Worm (Caenorhabditis elegans) whole organism, young adult: Measurements from ENCODE around the gene cct-5.

Experiments used
- B0261.1 ChIP-seq: sonication (generic microtip); optimal IDR thresholded peaks from 2 replicates; lab custom pipeline; 2016; ENCODE audit warnings: mild to moderate bottlenecking, missing genetic modification characterization, moderate library complexity, missing compliant biosample characterization
- F10E7.11 ChIP-seq: sonication (generic microtip); optimal IDR thresholded peaks from 2 replicates; lab custom pipeline; 2017; ENCODE audit warnings: mild to moderate bottlenecking, missing genetic modification characterization, moderate library complexity, missing compliant biosample characterization
- F23B12.7 ChIP-seq: sonication (generic microtip); optimal IDR thresholded peaks from 2 replicates; lab custom pipeline; 2017; ENCODE audit warnings: missing genetic modification characterization, mild to moderate bottlenecking, missing compliant biosample characterization, antibody characterized with exemption, moderate library complexity; ENCODE audit not compliant: insufficient read depth
- F37B4.10 ChIP-seq: fragments of 200-800 bp; sonication (Bioruptor generic); IDR thresholded peaks from 2 replicates; pipeline ENCODE4 v1.3.6; 2022; ENCODE audit warnings: missing genetic modification characterization, missing compliant biosample characterization
- F49E8.2 ChIP-seq: sonication (generic microtip); optimal IDR thresholded peaks from 3 replicates; lab custom pipeline; 2017; ENCODE audit warnings: missing genetic modification characterization, mild to moderate bottlenecking, missing compliant biosample characterization, antibody characterized with exemption, moderate library complexity; ENCODE audit not compliant: insufficient read depth
- K12H6.12 ChIP-seq: fragments of 200-800 bp; sonication (Bioruptor generic); optimal IDR thresholded peaks from 2 replicates; lab custom pipeline; 2018; ENCODE audit warnings: mild to moderate bottlenecking, missing genetic modification characterization, missing compliant biosample characterization
- Y53G8AR.9 ChIP-seq: fragments of 200-800 bp; sonication (Bioruptor generic); conservative IDR thresholded peaks from 2 replicates; pipeline ENCODE4 v1.3.6; 2022; ENCODE audit warnings: missing genetic modification reagents, missing genetic modification characterization, missing compliant biosample characterization
- Y95B8A.8 ChIP-seq: fragments of 200-800 bp; sonication (Bioruptor generic); IDR thresholded peaks from 2 replicates; pipeline ENCODE4 v1.3.6; 2022; ENCODE audit warnings: missing genetic modification reagents, missing genetic modification characterization, missing compliant biosample characterization
- akir-1 ChIP-seq: fragments of 200-800 bp; sonication (Bioruptor generic); optimal IDR thresholded peaks from 2 replicates; lab custom pipeline; 2018; ENCODE audit warnings: mild to moderate bottlenecking, missing genetic modification characterization, moderate library complexity, missing compliant biosample characterization
- athp-1 ChIP-seq: sonication (generic microtip); optimal IDR thresholded peaks from 2 replicates; lab custom pipeline; 2017; ENCODE audit warnings: mild to moderate bottlenecking, missing genetic modification characterization, missing compliant biosample characterization
- bed-2 ChIP-seq: fragments of 200-800 bp; sonication (Bioruptor generic); IDR thresholded peaks from 2 replicates; pipeline ENCODE4 v1.3.6; 2022; ENCODE audit warnings: missing genetic modification reagents, missing genetic modification characterization, missing compliant biosample characterization
- ccch-3 ChIP-seq: fragments of 200-800 bp; sonication (Bioruptor generic); optimal IDR thresholded peaks from 2 replicates; lab custom pipeline; 2018; ENCODE audit warnings: mild to moderate bottlenecking, missing genetic modification characterization, missing compliant biosample characterization
- cebp-1 ChIP-seq, 2 experiments: fragments of 200-800 bp in 1 of 2; sonication (Bioruptor generic) in 1 of 2; sonication (generic microtip) in 1 of 2; IDR thresholded peaks in 1 of 2; optimal IDR thresholded peaks in 1 of 2; 2 replicates each; pipeline versions ENCODE4 v1.3.6 to Lab custom; 2017 to 2022; ENCODE audit warnings: missing compliant biosample characterization in 2 of 2, missing genetic modification characterization in 2 of 2, mild to moderate bottlenecking in 1 of 2, missing genetic modification reagents in 1 of 2, moderate library complexity in 1 of 2
- ceh-58 ChIP-seq: fragments of 200-800 bp; sonication (Bioruptor generic); IDR thresholded peaks from 2 replicates; pipeline ENCODE4 v1.3.6; 2022; ENCODE audit warnings: missing genetic modification characterization, missing compliant biosample characterization
- ceh-91 ChIP-seq: fragments of 200-800 bp; sonication (Bioruptor generic); IDR thresholded peaks from 2 replicates; pipeline ENCODE4 v1.3.6; 2022; ENCODE audit warnings: missing genetic modification reagents, missing genetic modification characterization, missing compliant biosample characterization
- dpl-1 ChIP-seq: fragments of 150-350 bp; optimal IDR thresholded peaks from 2 replicates; lab custom pipeline; 2014; ENCODE audit warnings: missing biosample characterization, missing genetic modification reagents, missing genetic modification characterization
- efl-1 ChIP-seq: fragments of 150-350 bp; optimal IDR thresholded peaks from 2 replicates; lab custom pipeline; 2014; ENCODE audit warnings: missing biosample characterization, missing genetic modification reagents, missing genetic modification characterization
- ekl-4 ChIP-seq: fragments of 200-800 bp; sonication (Bioruptor generic); IDR thresholded peaks from 2 replicates; pipeline ENCODE4 v1.3.6; 2022; ENCODE audit warnings: missing genetic modification reagents, missing genetic modification characterization, missing compliant biosample characterization
- hmg-20 ChIP-seq: fragments of 200-800 bp; sonication (Bioruptor generic); IDR thresholded peaks from 2 replicates; pipeline ENCODE4 v1.3.6; 2022; ENCODE audit warnings: missing genetic modification reagents, missing genetic modification characterization, missing compliant biosample characterization
- hsf-1 ChIP-seq: fragments of 200-800 bp; sonication (Bioruptor generic); IDR thresholded peaks from 2 replicates; pipeline ENCODE4 v1.3.6; 2022; ENCODE audit warnings: missing genetic modification reagents, missing genetic modification characterization, missing compliant biosample characterization
- lag-1 ChIP-seq: fragments of 200-800 bp; sonication (Bioruptor generic); IDR thresholded peaks from 2 replicates; pipeline ENCODE4 v1.3.6; 2022; ENCODE audit warnings: missing genetic modification reagents, missing genetic modification characterization, missing compliant biosample characterization
- madf-6 ChIP-seq: fragments of 200-800 bp; sonication (Bioruptor generic); IDR thresholded peaks from 2 replicates; pipeline ENCODE4 v1.3.6; 2022; ENCODE audit warnings: missing genetic modification reagents, missing genetic modification characterization, missing compliant biosample characterization
- madf-8 ChIP-seq: fragments of 200-800 bp; sonication (Bioruptor generic); conservative IDR thresholded peaks from 2 replicates; pipeline ENCODE4 v1.3.6; 2022; ENCODE audit warnings: missing genetic modification reagents, missing genetic modification characterization, missing compliant biosample characterization
- mcd-1 ChIP-seq: fragments of 200-800 bp; sonication (Bioruptor generic); IDR thresholded peaks from 2 replicates; pipeline ENCODE4 v1.3.6; 2022; ENCODE audit warnings: missing genetic modification reagents, missing genetic modification characterization, missing compliant biosample characterization
- mxl-1 ChIP-seq: sonication (generic microtip); optimal IDR thresholded peaks from 2 replicates; lab custom pipeline; 2016; ENCODE audit warnings: missing genetic modification characterization, missing compliant biosample characterization
- nfya-1 ChIP-seq: sonication (generic microtip); optimal IDR thresholded peaks from 2 replicates; lab custom pipeline; 2017; ENCODE audit warnings: antibody characterized with exemption, missing compliant biosample characterization, missing genetic modification characterization, borderline replicate concordance; ENCODE audit not compliant: insufficient read depth
- nhr-120 ChIP-seq: fragments of 200-800 bp; sonication (Bioruptor generic); IDR thresholded peaks from 2 replicates; pipeline ENCODE4 v1.3.6; 2022; ENCODE audit warnings: missing genetic modification characterization, missing compliant biosample characterization
- nhr-179 ChIP-seq: sonication (generic microtip); optimal IDR thresholded peaks from 2 replicates; lab custom pipeline; 2016; ENCODE audit warnings: mild to moderate bottlenecking, missing genetic modification characterization, missing compliant biosample characterization
- nhr-90 ChIP-seq: sonication (generic microtip); optimal IDR thresholded peaks from 2 replicates; lab custom pipeline; 2016; ENCODE audit warnings: missing genotype, mild to moderate bottlenecking, missing genetic modification characterization, missing compliant biosample characterization
- pbrm-1 ChIP-seq: fragments of 200-800 bp; sonication (Bioruptor generic); IDR thresholded peaks from 2 replicates; pipeline ENCODE4 v1.3.6; 2022; ENCODE audit warnings: missing genetic modification reagents, missing genetic modification characterization, missing compliant biosample characterization
- sea-2 ChIP-seq: fragments of 200-800 bp; sonication (Bioruptor generic); IDR thresholded peaks from 2 replicates; pipeline ENCODE4 v1.3.6; 2022; ENCODE audit warnings: missing genetic modification characterization, missing compliant biosample characterization
- snpc-3.4 ChIP-seq: sonication (generic microtip); optimal IDR thresholded peaks from 2 replicates; lab custom pipeline; 2017; ENCODE audit warnings: missing genetic modification characterization, mild to moderate bottlenecking, missing compliant biosample characterization, antibody characterized with exemption, moderate library complexity, missing genotype, missing genetic modification reagents
- snpc-4 ChIP-seq, 5 experiments: fragments of 150-350 bp in 1 of 5; sonication (generic microtip) in 4 of 5; optimal IDR thresholded peaks; 2 replicates each; lab custom pipeline; 2014 to 2018; ENCODE audit warnings: missing genetic modification characterization in 5 of 5, missing biosample characterization in 3 of 5, antibody characterized with exemption in 2 of 5, mild to moderate bottlenecking in 2 of 5, missing compliant biosample characterization in 2 of 5, missing genotype in 2 of 5, moderate library complexity in 2 of 5, missing genetic modification reagents in 1 of 5
- unc-130 ChIP-seq: sonication (generic microtip); optimal IDR thresholded peaks from 2 replicates; lab custom pipeline; 2016; ENCODE audit warnings: missing genetic modification reagents, missing genetic modification characterization, missing compliant biosample characterization
- xnd-1 ChIP-seq: sonication (generic microtip); optimal IDR thresholded peaks from 2 replicates; lab custom pipeline; 2016; ENCODE audit warnings: missing genotype, missing genetic modification reagents, missing genetic modification characterization, missing compliant biosample characterization
- ztf-22 ChIP-seq: fragments of 200-800 bp; sonication (Bioruptor generic); optimal IDR thresholded peaks from 2 replicates; lab custom pipeline; 2018; ENCODE audit warnings: mild to moderate bottlenecking, missing genetic modification characterization, moderate library complexity, missing compliant biosample characterization
- ztf-28 ChIP-seq: fragments of 200-800 bp; sonication (Bioruptor generic); IDR thresholded peaks from 2 replicates; pipeline ENCODE4 v1.3.6; 2022; ENCODE audit warnings: missing genetic modification reagents, missing genetic modification characterization, missing compliant biosample characterization
- ztf-6 ChIP-seq: fragments of 200-800 bp; sonication (Bioruptor generic); IDR thresholded peaks from 2 replicates; pipeline ENCODE4 v1.3.6; 2022; ENCODE audit warnings: missing genetic modification reagents, missing genetic modification characterization, missing compliant biosample characterization

The cct-5 gene

ce11 chrIII:4524071-4524470, 16.2 kb upstream of the cct-5 start (continued):
- TF ChIP-seq ztf-22 (GFP tag; lab: Kevin White, UChicago), result no peak
- no peak for TF ChIP-seq dpl-1 (GFP tag; lab: Kevin White, UChicago)
- no peak for TF ChIP-seq mcd-1 (GFP tag; lab: Robert Waterston, UW)
- TF ChIP-seq sea-2 (GFP tag; lab: Robert Waterston, UW), result no peak
- no peak for TF ChIP-seq Y95B8A.8 (GFP tag; lab: Robert Waterston, UW)

ce11 chrIII:4523411-4523810, 15.5 kb upstream of the cct-5 start:
- no peak for TF ChIP-seq efl-1 (GFP tag; lab: Kevin White, UChicago)
- no peak for TF ChIP-seq hmg-20 (GFP tag; lab: Robert Waterston, UW)
- TF ChIP-seq snpc-4 (GFP tag; optimal IDR thresholded peaks at IDR 0.05; lab: Kevin White, UChicago), result no peak
- TF ChIP-seq snpc-4 (tag; optimal IDR thresholded peaks at IDR 0.05; lab: Kevin White, UChicago), result no peak
- no peak for TF ChIP-seq ekl-4
- no peak for TF ChIP-seq cebp-1 (GFP tag; IDR thresholded peaks at IDR 0.05; lab: Robert Waterston, UW)
- no peak for TF ChIP-seq cebp-1 (tag; optimal IDR thresholded peaks at IDR 0.05; lab: Kevin White, UChicago)
- no peak for TF ChIP-seq pbrm-1 (GFP tag; lab: Robert Waterston, UW)
- no peak for TF ChIP-seq nhr-120 (GFP tag; lab: Robert Waterston, UW)

ce11 chrIII:4520057-4520456, 12.1 kb upstream of the cct-5 start, which contains the start of gene cdh-4:
TSS of gene cdh-4 (plus strand) at chrIII:4520357.
- peak; percentile 62; the same call in 1 of the 2 replicates for TF ChIP-seq madf-8 (GFP tag; lab: Robert Waterston, UW)
- no peak for TF ChIP-seq snpc-3.4 (tag; lab: Kevin White, UChicago)
- no peak for TF ChIP-seq F23B12.7
- peak; percentile 29 for TF ChIP-seq dpl-1 (GFP tag; lab: Kevin White, UChicago)
- TF ChIP-seq akir-1 (GFP tag; lab: Kevin White, UChicago), result no peak
- peak; percentile 5 for TF ChIP-seq xnd-1 (tag; lab: Kevin White, UChicago)
- TF ChIP-seq ceh-91 (GFP tag; lab: Robert Waterston, UW), result no peak
- TF ChIP-seq lag-1 (GFP tag; lab: Robert Waterston, UW), result no peak
- peak; percentile 41 for TF ChIP-seq efl-1 (GFP tag; lab: Kevin White, UChicago)
- no peak for TF ChIP-seq F49E8.2 (tag; lab: Kevin White, UChicago)
- no peak for TF ChIP-seq B0261.1
- TF ChIP-seq bed-2, result no peak
- TF ChIP-seq nhr-90 (tag; lab: Kevin White, UChicago), result no peak
- no peak for TF ChIP-seq cebp-1 (GFP tag; IDR thresholded peaks at IDR 0.05; lab: Robert Waterston, UW)
- no peak for TF ChIP-seq cebp-1 (tag; optimal IDR thresholded peaks at IDR 0.05; lab: Kevin White, UChicago)
- TF ChIP-seq hsf-1, result no peak
- TF ChIP-seq nhr-179 (tag; lab: Kevin White, UChicago), result no peak

ce11 chrIII:4519410-4519809, 11.5 kb upstream of the cct-5 start:
- TF ChIP-seq mxl-1 (tag; lab: Kevin White, UChicago), result no peak
- TF ChIP-seq Y95B8A.8 (GFP tag; lab: Robert Waterston, UW), result no peak
- TF ChIP-seq athp-1 (tag; lab: Kevin White, UChicago), result no peak
- no peak for TF ChIP-seq unc-130 (GFP tag; lab: Kevin White, UChicago)
- no peak for TF ChIP-seq efl-1 (GFP tag; lab: Kevin White, UChicago)
- no peak for TF ChIP-seq ztf-28 (GFP tag; lab: Robert Waterston, UW)
- TF ChIP-seq K12H6.12 (tag; lab: Kevin White, UChicago), result no peak
- no peak for TF ChIP-seq lag-1 (GFP tag; lab: Robert Waterston, UW)
- TF ChIP-seq nfya-1, result no peak
- no peak for TF ChIP-seq snpc-4 (GFP tag; optimal IDR thresholded peaks at IDR 0.05; lab: Kevin White, UChicago)
- TF ChIP-seq snpc-4 (tag; optimal IDR thresholded peaks at IDR 0.05; lab: Kevin White, UChicago), result no peak
- TF ChIP-seq Y53G8AR.9 (GFP tag; lab: Robert Waterston, UW), result no peak
- TF ChIP-seq F10E7.11 (tag; lab: Kevin White, UChicago), result no peak
- no peak for TF ChIP-seq F37B4.10 (GFP tag; lab: Robert Waterston, UW)
- TF ChIP-seq nhr-179 (tag; lab: Kevin White, UChicago), result no peak
- no peak for TF ChIP-seq madf-6
- no peak for TF ChIP-seq ceh-91 (GFP tag; lab: Robert Waterston, UW)
- TF ChIP-seq ccch-3 (GFP tag; lab: Kevin White, UChicago), result no peak
- TF ChIP-seq ceh-58 (GFP tag; lab: Robert Waterston, UW), result no peak
- no peak for TF ChIP-seq pbrm-1 (GFP tag; lab: Robert Waterston, UW)
- TF ChIP-seq ztf-6 (GFP tag; lab: Robert Waterston, UW), result no peak
- TF ChIP-seq, all 124 proteins: peak for 0
